Fruit fly (Drosophila melanogaster): Measurements from ENCODE around the gene Gr10b.

The Gr10b gene

DNA sequence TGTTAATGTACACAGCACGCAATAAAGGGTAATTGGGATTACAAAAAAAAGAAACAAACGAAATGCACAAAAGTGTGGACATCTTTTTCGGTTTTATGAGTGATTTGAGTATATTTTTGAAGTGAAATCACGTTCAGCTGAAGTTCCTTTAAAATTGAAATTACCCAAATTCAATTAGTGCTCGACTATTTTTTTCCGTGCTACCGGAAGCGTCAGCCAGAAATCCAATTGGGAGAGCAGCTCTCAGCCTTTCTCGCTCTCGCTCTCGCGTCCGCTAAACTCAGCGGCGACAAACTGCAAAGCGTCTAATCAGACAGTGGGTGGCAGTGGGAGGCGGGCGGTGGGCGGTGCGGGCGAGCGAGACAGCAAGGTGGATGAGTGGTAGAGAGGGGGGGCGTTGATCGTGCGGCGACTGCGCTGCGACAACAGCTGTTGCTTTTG, 10.3 kb upstream of the Gr10b start (continued):
- TF ChIP-seq pros (GFP tag; optimal IDR thresholded peaks at IDR 0.05) (no peak), ems (GFP tag; optimal IDR thresholded peaks at IDR 0.05) (peak; percentile 91), gcm2 (GFP tag; optimal IDR thresholded peaks at IDR 0.05) (peak; percentile 94), CG15696 (tag; optimal IDR thresholded peaks at IDR 0.05) (peak; percentile 56), CG43689 (GFP tag; IDR thresholded peaks at IDR 0.05) (peak; percentile 85), Hr78 (GFP tag; optimal IDR thresholded peaks at IDR 0.05) (peak in 1 of 2 experiments; percentile 51), oc (tag; optimal IDR thresholded peaks at IDR 0.05) (peak; percentile 63), Hr39 (optimal IDR thresholded peaks at IDR 0.05) (no peak), gsb (GFP tag; IDR thresholded peaks at IDR 0.05) (peak; percentile 82), Max (GFP tag; optimal IDR thresholded peaks at IDR 0.05) (peak; percentile 83), CG14441 (GFP tag; IDR thresholded peaks at IDR 0.05) (peak; percentile 93), toy (GFP tag; IDR thresholded peaks at IDR 0.05) (peak; percentile 57; the same call in 1 of the 2 replicates), hth (optimal IDR thresholded peaks at IDR 0.05) (no peak), Elba2 (GFP tag; optimal IDR thresholded peaks at IDR 0.05) (peak; percentile 59), NC2α (GFP tag; optimal IDR thresholded peaks at IDR 0.05) (peak; percentile 54), Scr (GFP tag; IDR thresholded peaks at IDR 0.05; ENCODE audit: partially characterized antibody) (no peak), gcm (GFP tag; optimal IDR thresholded peaks at IDR 0.05) (peak; percentile 80), Fer1 (GFP tag; optimal IDR thresholded peaks at IDR 0.05) (peak; percentile 95), pnt (GFP tag; optimal IDR thresholded peaks at IDR 0.05) (peak; percentile 78), CG12391 (tag; optimal IDR thresholded peaks at IDR 0.05) (peak; percentile 83), CG17359 (tag; optimal IDR thresholded peaks at IDR 0.05) (peak; percentile 90), Hmr (GFP tag; optimal IDR thresholded peaks at IDR 0.05) (peak; percentile 95), Rx (GFP tag; IDR thresholded peaks at IDR 0.05) (peak; percentile 75), CG10565 (GFP tag; optimal IDR thresholded peaks at IDR 0.05) (peak; percentile 48), wdn (GFP tag; IDR thresholded peaks at IDR 0.05) (peak; percentile 87), gro (GFP tag; optimal IDR thresholded peaks at IDR 0.05) (peak; percentile 95), CG4820 (GFP tag; optimal IDR thresholded peaks at IDR 0.05) (peak; percentile 87), CG3065 (GFP tag; optimal IDR thresholded peaks at IDR 0.05) (peak; percentile 66), CG33557 (GFP tag; optimal IDR thresholded peaks at IDR 0.05) (no peak), nerfin-1 (tag; optimal IDR thresholded peaks at IDR 0.05) (peak; percentile 65), HLH54F (GFP tag; optimal IDR thresholded peaks at IDR 0.05) (peak; percentile 91), HLH3B (GFP tag; IDR thresholded peaks at IDR 0.05) (peak; percentile 88), CG7271 (tag; optimal IDR thresholded peaks at IDR 0.05) (peak; percentile 18), seq (GFP tag; IDR thresholded peaks at IDR 0.05) (peak; percentile 92; the same call in 1 of the 2 replicates), CG12219 (GFP tag; optimal IDR thresholded peaks at IDR 0.05) (peak; percentile 90), CG11398 (GFP tag; optimal IDR thresholded peaks at IDR 0.05) (peak; percentile 85), knrl (GFP tag; IDR thresholded peaks at IDR 0.05; ENCODE audit: partially characterized antibody) (no peak), Atf6 (GFP tag; IDR thresholded peaks at IDR 0.05) (peak; percentile 92), MESR4 (GFP tag; optimal IDR thresholded peaks at IDR 0.05) (peak; percentile 14), croc (GFP tag; conservative IDR thresholded peaks at IDR 0.05) (peak; percentile 41; the same call in 1 of the 3 replicates), CG3281 (GFP tag; optimal IDR thresholded peaks at IDR 0.05) (peak; percentile 93), row (GFP tag; IDR thresholded peaks at IDR 0.05) (peak; percentile 95), Ravus (GFP tag; IDR thresholded peaks at IDR 0.05) (peak; percentile 62), hb (GFP tag; IDR thresholded peaks at IDR 0.05; ENCODE audit: partially characterized antibody) (no peak), CG6254 (GFP tag; optimal IDR thresholded peaks at IDR 0.05) (peak; percentile 51), HmgZ (tag; optimal IDR thresholded peaks at IDR 0.05) (peak; percentile 90), gsb-n (tag; optimal IDR thresholded peaks at IDR 0.05) (peak; percentile 68), CG42726 (GFP tag; IDR thresholded peaks at IDR 0.05; ENCODE audit: partially characterized antibody) (no peak), CG17328 (GFP tag; IDR thresholded peaks at IDR 0.05) (peak; percentile 85), fd96Cb (tag; optimal IDR thresholded peaks at IDR 0.05) (peak; percentile 80), Side (GFP tag; optimal IDR thresholded peaks at IDR 0.05) (peak; percentile 85)
